Worm (Caenorhabditis elegans) whole organism, midembryonic: Measurements from ENCODE around the gene F28H6.8.

ENCODE experiments used
- T22C8.4 ChIP-seq: fragments of 200-800 bp; sonication (Bioruptor generic); IDR thresholded peaks from 2 replicates; pipeline ENCODE4 v1.3.6; 2022; ENCODE audit warnings: missing genetic modification characterization, missing compliant biosample characterization
- flt-1 ChIP-seq: fragments of 200-800 bp; sonication (Bioruptor generic); IDR thresholded peaks from 2 replicates; pipeline ENCODE4 v1.3.6; 2022; ENCODE audit warnings: missing genetic modification characterization, missing compliant biosample characterization
- med-1 ChIP-seq: sonication (generic microtip); optimal IDR thresholded peaks from 2 replicates; lab custom pipeline; 2017; ENCODE audit warnings: missing genetic modification characterization, mild to moderate bottlenecking, missing compliant biosample characterization, antibody characterized with exemption, missing genetic modification reagents; ENCODE audit not compliant: insufficient read depth
- ztf-23 ChIP-seq: fragments of 200-800 bp; sonication (Bioruptor generic); IDR thresholded peaks from 2 replicates; pipeline ENCODE4 v1.3.6; 2022; ENCODE audit warnings: missing genetic modification reagents, missing genetic modification characterization, missing compliant biosample characterization
- ztf-29 ChIP-seq: fragments of 200-800 bp; sonication (Bioruptor generic); IDR thresholded peaks from 2 replicates; pipeline ENCODE4 v1.3.6; 2022; ENCODE audit warnings: missing genetic modification reagents, missing genetic modification characterization, missing compliant biosample characterization

DNA sequence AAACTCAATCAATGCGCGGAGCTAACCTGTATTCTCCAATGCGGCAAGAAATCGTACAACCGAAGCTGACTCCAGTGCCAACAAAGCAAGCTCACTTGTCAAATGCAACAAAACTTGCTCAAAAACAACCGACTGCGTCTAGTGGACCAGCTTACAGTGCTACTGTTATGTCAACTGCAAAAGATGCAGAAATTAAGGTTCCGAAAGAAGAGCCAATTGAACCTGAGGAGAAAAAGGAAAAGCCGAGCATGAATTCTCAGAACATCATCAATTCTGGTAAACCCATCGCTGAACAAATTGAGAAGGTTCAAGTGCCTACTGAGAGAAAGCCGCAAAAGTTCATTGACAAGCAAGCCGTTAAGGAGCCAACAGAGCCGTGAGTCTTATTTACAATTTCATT is 2.7 kb downstream of the F28H6.8 start:
- TF ChIP-seq ztf-23 (GFP tag; lab: Robert Waterston, UW) (no peak), med-1 (no peak), T22C8.4 (GFP tag; lab: Robert Waterston, UW) (no peak), ztf-29 (GFP tag; lab: Robert Waterston, UW) (no peak), flt-1 (GFP tag; lab: Robert Waterston, UW) (no peak)
